Fruit fly (Drosophila melanogaster) whole organism, wandering third instar larva: ENCODE data around the gene ras.

Experiments used
- Abd-B ChIP-seq: fragments of >200 bp; optimal IDR thresholded peaks from 2 replicates; lab custom pipeline; 2017; ENCODE audit warnings: missing biosample characterization, missing genetic modification characterization
- CG32264 ChIP-seq: fragments of 200-800 bp; sonication (Bioruptor generic); optimal IDR thresholded peaks from 2 replicates; lab custom pipeline; 2016; ENCODE audit warnings: missing biosample characterization, missing genetic modification characterization
- Dfd ChIP-seq: fragments of >200 bp; optimal IDR thresholded peaks from 2 replicates; lab custom pipeline; 2017; ENCODE audit warnings: missing biosample characterization, missing genetic modification characterization
- GATAd ChIP-seq: sonication (Bioruptor generic); optimal IDR thresholded peaks from 2 replicates; lab custom pipeline; 2016; ENCODE audit warnings: missing biosample characterization, missing genetic modification characterization
- Hr78 ChIP-seq: fragments of >200 bp; optimal IDR thresholded peaks from 2 replicates; lab custom pipeline; 2017; ENCODE audit warnings: missing biosample characterization, missing genetic modification characterization
- Jra ChIP-seq: sonication (Bioruptor generic); optimal IDR thresholded peaks from 2 replicates; lab custom pipeline; 2016; ENCODE audit warnings: missing biosample characterization, missing genetic modification characterization
- Vsx2 ChIP-seq: fragments of 200-300, 225-300 bp; sonication (Bioruptor generic); optimal IDR thresholded peaks from 2 replicates; lab custom pipeline; 2018; ENCODE audit warnings: missing biosample characterization, missing genetic modification characterization; ENCODE audit not compliant: partially characterized antibody
- dsf ChIP-seq: sonication (Bioruptor generic); optimal IDR thresholded peaks from 2 replicates; lab custom pipeline; 2016; ENCODE audit warnings: missing biosample characterization, missing genetic modification characterization, borderline replicate concordance
- fru ChIP-seq: fragments of 200-800 bp; sonication (Bioruptor generic); optimal IDR thresholded peaks from 3 replicates; lab custom pipeline; 2016; ENCODE audit warnings: missing biosample characterization, mild to moderate bottlenecking, missing genetic modification characterization
- pan ChIP-seq: fragments of >200 bp; optimal IDR thresholded peaks from 2 replicates; lab custom pipeline; 2017
- tai ChIP-seq: sonication (Bioruptor generic); optimal IDR thresholded peaks from 2 replicates; lab custom pipeline; 2016; ENCODE audit warnings: missing biosample characterization, missing genetic modification characterization

DNA sequence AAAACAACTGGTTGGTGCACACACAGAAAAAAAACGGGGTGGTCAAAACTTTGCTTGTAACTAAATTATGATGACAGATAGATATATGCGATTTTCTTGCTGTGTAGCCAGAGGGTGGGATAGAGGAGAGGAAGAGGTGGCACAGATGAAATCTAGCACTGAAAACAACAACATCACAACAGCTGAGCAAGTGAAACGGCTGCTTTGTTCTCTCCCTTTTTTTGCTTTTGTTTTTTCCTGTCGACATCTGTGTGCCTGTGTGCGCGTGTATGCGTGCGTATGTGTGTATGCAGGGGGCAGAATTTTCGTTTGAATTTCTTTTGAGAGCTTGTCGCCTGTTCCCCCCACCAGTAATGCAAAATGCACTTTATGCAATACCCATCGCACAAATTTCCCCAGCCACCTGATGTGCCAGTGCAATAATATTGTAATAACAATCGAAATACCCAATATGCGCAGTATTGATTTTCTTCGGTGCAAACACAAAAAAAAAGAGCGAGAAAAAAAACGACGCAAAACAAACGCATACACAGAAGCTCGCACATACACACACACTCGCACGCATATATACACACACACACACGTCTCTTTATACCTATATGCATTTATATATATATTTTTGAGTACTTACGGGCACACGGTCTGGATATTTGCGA lies 23.2 kb downstream of the ras start:
- no peak for TF ChIP-seq Dfd (GFP tag; lab: Kevin White, UChicago)
- no peak for TF ChIP-seq Hr78 (GFP tag; lab: Kevin White, UChicago)
- no peak for TF ChIP-seq Vsx2 (GFP tag; lab: Kevin White, UChicago)
- no peak for TF ChIP-seq Abd-B (GFP tag; lab: Kevin White, UChicago)
- no peak for TF ChIP-seq dsf (GFP tag; lab: Kevin White, UChicago)
- TF ChIP-seq pan (lab: Kevin White, UChicago) = no peak
- TF ChIP-seq CG32264 (GFP tag; lab: Kevin White, UChicago) = peak; percentile 5
- TF ChIP-seq GATAd = no peak
- TF ChIP-seq tai (GFP tag; lab: Kevin White, UChicago) = no peak
- peak; percentile 68 for TF ChIP-seq fru
- TF ChIP-seq Jra (GFP tag; lab: Kevin White, UChicago) = no peak
